Worm (Caenorhabditis elegans): ENCODE measurements around the gene K01A6.4.

Gene K01A6.4

DNA sequence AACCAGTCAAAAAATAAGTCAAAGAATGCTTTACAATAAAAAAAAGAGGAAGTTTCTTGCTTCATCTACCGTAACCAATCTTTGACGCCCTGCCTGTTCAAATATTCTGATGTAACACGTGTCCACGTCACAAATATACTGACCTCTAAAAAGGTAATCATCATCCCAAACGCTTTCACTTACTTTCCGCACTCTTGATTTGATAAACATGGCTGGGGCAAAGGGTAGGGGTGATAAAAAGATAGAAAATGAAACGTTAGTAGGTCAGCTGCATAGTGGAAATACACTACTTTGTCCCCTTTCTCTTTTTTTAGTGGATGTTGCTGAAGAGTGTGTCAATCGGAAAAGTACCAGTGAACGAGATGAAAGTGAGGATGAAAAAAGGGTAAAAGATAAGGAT lies 40.0 kb downstream of the K01A6.4 start:
- TF ChIP-seq elt-3 (tag; optimal IDR thresholded peaks at IDR 0.05) (no peak), tbx-8 (GFP tag; optimal IDR thresholded peaks at IDR 0.05) (no peak), drap-1 (GFP tag; optimal IDR thresholded peaks at IDR 0.05) (no peak), unc-62 (GFP tag; optimal IDR thresholded peaks at IDR 0.05) (no peak), cnd-1 (tag; optimal IDR thresholded peaks at IDR 0.05) (no peak), blmp-1 (tag; optimal IDR thresholded peaks at IDR 0.05) (peak; percentile 83), lsy-2 (tag; optimal IDR thresholded peaks at IDR 0.05) (no peak), lin-32 (GFP tag; optimal IDR thresholded peaks at IDR 0.05) (no peak)

DNA sequence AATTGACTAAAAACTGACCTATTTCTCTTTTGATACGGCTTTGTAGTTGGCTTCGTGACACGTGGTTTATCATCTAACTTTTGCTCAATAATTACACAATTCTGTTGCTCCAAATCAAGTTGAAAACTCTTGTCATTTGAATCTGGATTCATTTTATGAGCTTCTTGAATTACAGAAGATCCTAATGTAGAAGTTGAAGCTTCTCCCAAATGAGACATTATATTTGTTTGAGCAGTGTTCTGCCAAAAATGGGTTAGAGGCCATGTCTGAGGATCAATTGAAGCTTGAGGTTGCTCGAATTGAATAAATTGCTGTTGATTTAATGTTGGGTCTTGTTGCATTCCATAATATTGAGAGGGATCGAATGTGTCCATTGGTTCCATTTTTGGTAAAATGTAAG lies 42.6 kb downstream of the K01A6.4 start:
- TF ChIP-seq flh-1 (GFP tag; optimal IDR thresholded peaks at IDR 0.05) = no peak
- peak; percentile 18 for TF ChIP-seq blmp-1 (tag; optimal IDR thresholded peaks at IDR 0.05)

DNA sequence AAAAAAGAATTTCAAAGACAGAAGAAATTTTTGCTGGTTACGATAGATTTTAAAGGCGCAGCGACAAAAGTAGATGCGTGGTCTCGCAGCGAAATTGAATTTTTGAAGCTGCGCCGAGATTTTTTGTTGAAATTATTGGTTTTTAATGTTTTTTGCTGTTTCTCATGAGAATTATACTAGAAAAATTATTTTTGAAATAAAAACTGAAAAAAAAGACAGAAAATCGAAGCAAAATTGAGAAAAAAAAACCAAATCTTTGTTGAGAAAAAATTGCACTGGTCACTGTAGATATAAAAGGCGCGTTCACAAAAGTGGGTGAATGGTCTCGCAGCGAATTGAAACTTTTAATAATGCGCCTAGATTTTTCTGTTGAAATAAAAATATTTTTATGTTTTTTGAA lies 44.5 kb downstream of the K01A6.4 start:
- TF ChIP-seq snpc-4 (tag; optimal IDR thresholded peaks at IDR 0.05) (no peak), sptf-1 (tag; optimal IDR thresholded peaks at IDR 0.05) (no peak), elt-1 (tag; optimal IDR thresholded peaks at IDR 0.05; ENCODE audit: borderline replicate concordance, insufficient read depth) (no peak), unc-62 (GFP tag; optimal IDR thresholded peaks at IDR 0.05) (no peak), sem-2 (GFP tag; optimal IDR thresholded peaks at IDR 0.05) (no peak), nhr-237 (tag; optimal IDR thresholded peaks at IDR 0.05) (no peak), cnd-1 (tag; optimal IDR thresholded peaks at IDR 0.05) (no peak), ztf-11 (tag; optimal IDR thresholded peaks at IDR 0.05) (no peak), mls-2 (tag; optimal IDR thresholded peaks at IDR 0.05) (no peak), unc-39 (tag; optimal IDR thresholded peaks at IDR 0.05) (no peak), flh-1 (GFP tag; optimal IDR thresholded peaks at IDR 0.05) (no peak), nhr-2 (tag; optimal IDR thresholded peaks at IDR 0.05) (no peak)

DNA sequence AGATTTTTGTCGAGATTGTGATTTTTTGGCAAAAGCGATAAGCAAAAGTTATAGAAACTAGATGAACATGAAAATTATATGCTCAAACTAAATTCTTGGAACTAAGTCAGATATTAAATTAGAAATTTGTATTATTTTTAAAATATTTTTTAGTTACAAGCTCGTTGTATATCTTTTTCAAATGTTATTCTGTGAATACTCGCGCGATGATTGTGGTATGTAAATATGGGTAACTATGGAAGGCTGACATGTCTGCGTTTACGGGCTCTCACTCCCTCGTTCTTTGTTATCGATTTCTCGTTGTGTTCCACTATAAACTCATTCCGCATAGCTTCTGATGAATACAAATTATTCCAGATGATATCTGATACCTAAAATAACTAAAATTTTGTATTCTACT lies 46.0 kb downstream of the K01A6.4 start, which contains the start of gene ZK792.7:
ZK792.7 (plus strand) TSS at position 301 of the 400 bp plus-strand sequence.
- TF ChIP-seq pha-4 (tag; optimal IDR thresholded peaks at IDR 0.05) (peak; percentile 55), ceh-39 (tag; optimal IDR thresholded peaks at IDR 0.05) (no peak), ces-1 (GFP tag; optimal IDR thresholded peaks at IDR 0.05) (peak; percentile 44)

DNA sequence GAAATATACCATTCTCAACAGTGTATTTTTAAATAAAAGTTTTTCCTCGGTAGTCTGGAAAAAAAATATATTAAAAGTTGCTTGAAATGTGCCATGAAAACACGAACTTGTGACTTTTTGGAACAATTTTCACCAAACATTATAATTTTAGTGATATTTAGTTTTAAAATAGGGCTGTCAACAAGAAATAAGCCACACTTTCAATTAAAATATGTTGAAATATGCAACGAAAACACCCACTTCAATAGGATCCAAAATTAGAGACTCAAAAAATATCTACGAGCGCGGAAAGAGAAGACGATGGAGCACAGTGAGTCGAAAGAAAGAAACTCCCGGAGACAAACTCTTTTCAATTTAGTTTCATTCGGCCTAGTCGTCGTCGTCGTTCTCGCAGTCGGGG lies 46.6 kb downstream of the K01A6.4 start, which contains the start of gene ZK792.12:
ZK792.12 (plus strand) TSS at position 301 of the 400 bp plus-strand sequence.
- TF ChIP-seq ztf-11 (tag; optimal IDR thresholded peaks at IDR 0.05) (no peak), nhr-2 (tag; optimal IDR thresholded peaks at IDR 0.05) (no peak), elt-3 (tag; optimal IDR thresholded peaks at IDR 0.05) (no peak), lin-13 (tag; optimal IDR thresholded peaks at IDR 0.05) (no peak), nhr-237 (tag; optimal IDR thresholded peaks at IDR 0.05) (no peak)

DNA sequence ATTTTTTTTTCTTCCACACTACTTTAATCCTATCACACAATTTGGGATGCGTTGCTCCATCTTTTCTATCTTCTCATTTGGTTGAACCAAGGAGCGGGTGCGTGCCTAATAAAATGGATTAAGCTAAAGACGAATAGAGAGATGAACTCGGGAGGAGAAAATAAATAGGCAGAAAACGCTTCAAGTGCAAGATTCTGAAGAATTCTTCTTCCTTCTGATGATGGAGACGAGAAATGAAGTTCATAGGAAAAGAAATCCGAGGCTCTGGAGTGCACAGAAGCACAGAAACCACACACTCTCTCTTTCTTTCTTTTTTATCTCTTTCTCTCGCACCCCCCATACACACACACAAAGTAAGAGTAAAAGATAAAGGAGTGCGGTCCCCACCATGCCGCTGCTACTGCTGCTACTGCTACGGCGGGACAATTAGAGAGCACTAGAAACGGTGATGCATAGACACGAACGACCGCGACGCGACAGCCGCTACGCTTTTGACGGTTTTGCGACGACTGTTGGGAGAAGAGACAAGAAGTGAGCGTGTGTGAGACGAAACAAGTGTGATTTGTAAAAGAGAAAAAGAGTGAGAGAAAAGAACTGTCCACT lies 47.9 kb downstream of the K01A6.4 start:
- peak; percentile 70 for TF ChIP-seq nhr-237 (tag; optimal IDR thresholded peaks at IDR 0.05)
- TF ChIP-seq sem-2 (GFP tag; optimal IDR thresholded peaks at IDR 0.05) = no peak
- no peak for TF ChIP-seq snpc-4 (tag; optimal IDR thresholded peaks at IDR 0.05)
- no peak for TF ChIP-seq zip-8 (tag; optimal IDR thresholded peaks at IDR 0.05)
- TF ChIP-seq flh-1 (GFP tag; optimal IDR thresholded peaks at IDR 0.05) = no peak
- peak; percentile 67 for TF ChIP-seq mep-1 (tag; optimal IDR thresholded peaks at IDR 0.05)
- TF ChIP-seq ces-1 (GFP tag; optimal IDR thresholded peaks at IDR 0.05) = peak; percentile 99
- TF ChIP-seq tbx-8 (GFP tag; optimal IDR thresholded peaks at IDR 0.05) = peak; percentile 39
- peak; percentile 36 for TF ChIP-seq blmp-1 (tag; optimal IDR thresholded peaks at IDR 0.05)
- peak; percentile 88 for TF ChIP-seq unc-120 (tag; optimal IDR thresholded peaks at IDR 0.05; ENCODE audit: poor library complexity, severe bottlenecking)
- no peak for TF ChIP-seq lin-13 (tag; optimal IDR thresholded peaks at IDR 0.05)
- peak; percentile 23 for TF ChIP-seq lsy-2 (tag; optimal IDR thresholded peaks at IDR 0.05)
- peak; percentile 1 for TF ChIP-seq nhr-2 (tag; optimal IDR thresholded peaks at IDR 0.05)
- TF ChIP-seq hlh-1 (tag; optimal IDR thresholded peaks at IDR 0.05) = peak; percentile 73
- TF ChIP-seq lin-32 (GFP tag; optimal IDR thresholded peaks at IDR 0.05) = no peak
- TF ChIP-seq drap-1 (GFP tag; optimal IDR thresholded peaks at IDR 0.05) = peak; percentile 44
- peak; percentile 72 for TF ChIP-seq cnd-1 (tag; optimal IDR thresholded peaks at IDR 0.05)
- TF ChIP-seq pha-4 (tag; optimal IDR thresholded peaks at IDR 0.05) = peak; percentile 49
- no peak for TF ChIP-seq ztf-11 (tag; optimal IDR thresholded peaks at IDR 0.05)
- peak; percentile 60 for TF ChIP-seq mls-2 (tag; optimal IDR thresholded peaks at IDR 0.05)
- peak; percentile 46 for TF ChIP-seq ceh-39 (tag; optimal IDR thresholded peaks at IDR 0.05)
- TF ChIP-seq unc-62 (GFP tag; optimal IDR thresholded peaks at IDR 0.05) = peak; percentile 81
- peak; percentile 64 for TF ChIP-seq M03D4.4 (tag; optimal IDR thresholded peaks at IDR 0.05)
- peak; percentile 97 for TF ChIP-seq ham-2 (GFP tag; optimal IDR thresholded peaks at IDR 0.05)
- TF ChIP-seq ceh-43 (GFP tag; optimal IDR thresholded peaks at IDR 0.05) = peak; percentile 18
- no peak for TF ChIP-seq nhr-12 (tag; optimal IDR thresholded peaks at IDR 0.05)
- no peak for TF ChIP-seq nhr-76 (tag; optimal IDR thresholded peaks at IDR 0.05)
- peak; percentile 28 for TF ChIP-seq sptf-1 (tag; optimal IDR thresholded peaks at IDR 0.05)
